Worm (Caenorhabditis elegans) whole organism, late embryonic: ENCODE data around the gene ctl-1.
"Not testable (repeated sequence)": the region's sequence is repeated elsewhere in the genome, so short reads cannot be mapped to it uniquely, and the experiment has no call there.

Experiments used
- C08G9.2 ChIP-seq: sonication (generic microtip); optimal IDR thresholded peaks from 2 replicates; lab custom pipeline; 2016; ENCODE audit warnings: mild to moderate bottlenecking, missing genetic modification characterization, moderate library complexity, missing compliant biosample characterization
- C38D4.7 ChIP-seq: fragments of 200-800 bp; sonication (Bioruptor generic); optimal IDR thresholded peaks from 2 replicates; lab custom pipeline; 2018; ENCODE audit warnings: mild to moderate bottlenecking, missing genetic modification characterization, moderate library complexity, missing compliant biosample characterization
- K02D7.2 ChIP-seq: sonication (generic microtip); optimal IDR thresholded peaks from 2 replicates; lab custom pipeline; 2017; ENCODE audit warnings: mild to moderate bottlenecking, missing genetic modification characterization, missing compliant biosample characterization
- Y22D7AL.16 ChIP-seq: sonication (generic microtip); optimal IDR thresholded peaks from 2 replicates; lab custom pipeline; 2016; ENCODE audit warnings: missing genetic modification characterization, missing compliant biosample characterization
- ama-1 ChIP-seq: fragments of 150-350 bp; optimal IDR thresholded peaks from 2 replicates; lab custom pipeline; 2014
- ceh-14 ChIP-seq: sonication (generic microtip); optimal IDR thresholded peaks from 2 replicates; lab custom pipeline; 2016; ENCODE audit warnings: missing genotype, missing genetic modification characterization, missing compliant biosample characterization
- ceh-2 ChIP-seq: sonication (generic microtip); optimal IDR thresholded peaks from 2 replicates; lab custom pipeline; 2016; ENCODE audit warnings: missing genotype, missing genetic modification characterization, missing compliant biosample characterization
- ceh-22 ChIP-seq: sonication (generic microtip); optimal IDR thresholded peaks from 2 replicates; lab custom pipeline; 2017; ENCODE audit warnings: missing biosample characterization, missing genetic modification characterization
- ceh-24 ChIP-seq: sonication (generic microtip); optimal IDR thresholded peaks from 2 replicates; lab custom pipeline; 2016; ENCODE audit warnings: mild to moderate bottlenecking, missing genetic modification characterization, missing compliant biosample characterization
- ceh-31 ChIP-seq: sonication (generic microtip); optimal IDR thresholded peaks from 2 replicates; lab custom pipeline; 2016; ENCODE audit warnings: missing genetic modification characterization, missing compliant biosample characterization
- ceh-45 ChIP-seq: fragments of 200-800 bp; sonication (Bioruptor generic); IDR thresholded peaks from 2 replicates; pipeline ENCODE4 v1.3.6; 2022; ENCODE audit warnings: missing genetic modification reagents, missing genetic modification characterization, missing compliant biosample characterization
- ceh-48 ChIP-seq: sonication (generic microtip); optimal IDR thresholded peaks from 2 replicates; lab custom pipeline; 2016; ENCODE audit warnings: missing genetic modification characterization, inconsistent platforms, missing compliant biosample characterization
- ceh-6 ChIP-seq: fragments of 200-800 bp; sonication (Bioruptor generic); optimal IDR thresholded peaks from 2 replicates; lab custom pipeline; 2018; ENCODE audit warnings: mild to moderate bottlenecking, missing genetic modification characterization, missing compliant biosample characterization
- ceh-9 ChIP-seq: sonication (generic microtip); optimal IDR thresholded peaks from 2 replicates; lab custom pipeline; 2016; ENCODE audit warnings: mild to moderate bottlenecking, missing genetic modification characterization, inconsistent platforms, missing compliant biosample characterization
- ets-4 ChIP-seq: sonication (generic microtip); optimal IDR thresholded peaks from 2 replicates; lab custom pipeline; 2016; ENCODE audit warnings: missing genetic modification characterization, missing compliant biosample characterization
- fax-1 ChIP-seq: sonication (generic microtip); optimal IDR thresholded peaks from 2 replicates; lab custom pipeline; 2016; ENCODE audit warnings: missing genotype, missing genetic modification characterization, missing compliant biosample characterization
- fkh-10 ChIP-seq: fragments of 150-350 bp; optimal IDR thresholded peaks from 2 replicates; lab custom pipeline; 2014; ENCODE audit warnings: missing biosample characterization, missing genetic modification reagents, missing genetic modification characterization
- fkh-6 ChIP-seq: sonication (generic microtip); optimal IDR thresholded peaks from 2 replicates; lab custom pipeline; 2016; ENCODE audit warnings: missing genetic modification characterization, missing compliant biosample characterization
- gmeb-2 ChIP-seq: sonication (generic microtip); optimal IDR thresholded peaks from 2 replicates; lab custom pipeline; 2016; ENCODE audit warnings: missing genetic modification characterization, inconsistent platforms, missing compliant biosample characterization
- hlh-13 ChIP-seq: fragments of 200-800 bp; sonication (Bioruptor generic); optimal IDR thresholded peaks from 2 replicates; lab custom pipeline; 2018; ENCODE audit warnings: mild to moderate bottlenecking, missing genetic modification characterization, missing compliant biosample characterization
- hlh-30 ChIP-seq: sonication (generic microtip); optimal IDR thresholded peaks from 2 replicates; lab custom pipeline; 2017; ENCODE audit warnings: antibody characterized with exemption, missing genetic modification characterization, missing compliant biosample characterization; ENCODE audit not compliant: insufficient read depth
- mec-3 ChIP-seq: sonication (generic microtip); optimal IDR thresholded peaks from 2 replicates; lab custom pipeline; 2016; ENCODE audit warnings: borderline replicate concordance, missing genetic modification characterization, missing compliant biosample characterization
- nfya-1 ChIP-seq: sonication (generic microtip); optimal IDR thresholded peaks from 2 replicates; lab custom pipeline; 2017; ENCODE audit warnings: missing genetic modification characterization, mild to moderate bottlenecking, missing compliant biosample characterization, antibody characterized with exemption, moderate library complexity
- nhr-11 ChIP-seq: fragments of 150-350 bp; optimal IDR thresholded peaks from 2 replicates; lab custom pipeline; 2014; ENCODE audit warnings: missing biosample characterization, missing genetic modification characterization
- nhr-232 ChIP-seq: sonication (generic microtip); optimal IDR thresholded peaks from 2 replicates; lab custom pipeline; 2016; ENCODE audit warnings: missing genetic modification characterization, missing compliant biosample characterization
- npax-4 ChIP-seq: sonication (generic microtip); optimal IDR thresholded peaks from 2 replicates; lab custom pipeline; 2016; ENCODE audit warnings: missing genetic modification characterization, missing compliant biosample characterization
- odd-2 ChIP-seq: sonication (generic microtip); optimal IDR thresholded peaks from 2 replicates; lab custom pipeline; 2017; ENCODE audit warnings: antibody characterized with exemption, mild to moderate bottlenecking, missing genetic modification characterization, missing compliant biosample characterization
- pag-3 ChIP-seq: sonication (generic microtip); optimal IDR thresholded peaks from 2 replicates; lab custom pipeline; 2016; ENCODE audit warnings: missing compliant biosample characterization, missing genetic modification characterization, borderline replicate concordance
- pat-9 ChIP-seq: fragments of 200-800 bp; sonication (Bioruptor generic); optimal IDR thresholded peaks from 2 replicates; lab custom pipeline; 2018; ENCODE audit warnings: mild to moderate bottlenecking, missing genetic modification characterization, moderate library complexity, missing compliant biosample characterization
- pros-1 ChIP-seq: fragments of 150-350 bp; optimal IDR thresholded peaks from 2 replicates; lab custom pipeline; 2014; ENCODE audit warnings: missing biosample characterization, missing genetic modification reagents, missing genetic modification characterization
- ref-2 ChIP-seq: sonication (generic microtip); optimal IDR thresholded peaks from 2 replicates; lab custom pipeline; 2016; ENCODE audit warnings: missing genetic modification characterization, missing compliant biosample characterization
- sox-2 ChIP-seq: fragments of 200-800 bp; sonication (Bioruptor generic); IDR thresholded peaks from 2 replicates; pipeline ENCODE4 v1.3.6; 2022; ENCODE audit warnings: missing genetic modification reagents, missing genetic modification characterization, missing compliant biosample characterization
- syd-9 ChIP-seq: sonication (generic microtip); optimal IDR thresholded peaks from 2 replicates; lab custom pipeline; 2016; ENCODE audit warnings: mild to moderate bottlenecking, missing genetic modification characterization, moderate library complexity, missing compliant biosample characterization
- tbx-2 ChIP-seq: sonication (generic microtip); optimal IDR thresholded peaks from 2 replicates; lab custom pipeline; 2016; ENCODE audit warnings: missing genetic modification characterization, missing compliant biosample characterization
- tbx-7 ChIP-seq: sonication (generic microtip); optimal IDR thresholded peaks from 2 replicates; lab custom pipeline; 2016; ENCODE audit warnings: missing genotype, missing genetic modification characterization, missing compliant biosample characterization
- ttx-3 ChIP-seq: sonication (generic microtip); optimal IDR thresholded peaks from 2 replicates; lab custom pipeline; 2016; ENCODE audit warnings: missing genetic modification reagents, missing genetic modification characterization, missing compliant biosample characterization
- unc-42 ChIP-seq: sonication (generic microtip); optimal IDR thresholded peaks from 2 replicates; lab custom pipeline; 2016; ENCODE audit warnings: missing genotype, missing genetic modification characterization, missing compliant biosample characterization
- zip-5 ChIP-seq: sonication (generic microtip); optimal IDR thresholded peaks from 2 replicates; lab custom pipeline; 2016; ENCODE audit warnings: missing genetic modification characterization, missing compliant biosample characterization
- ztf-16 ChIP-seq: sonication (generic microtip); optimal IDR thresholded peaks from 2 replicates; lab custom pipeline; 2017; ENCODE audit warnings: missing genetic modification characterization, missing compliant biosample characterization

The ctl-1 gene

ce11 chrII:14349356-14349923 is 43.4 kb upstream of the ctl-1 start, which contains the start of the genes Y54G11A.17, lin-7 and elof-1 (continued):
- no peak for TF ChIP-seq fkh-10 (GFP tag; lab: Kevin White, UChicago)
- peak; percentile 8 for TF ChIP-seq ttx-3 (tag; lab: Kevin White, UChicago)
- no peak for TF ChIP-seq pat-9 (tag; lab: Kevin White, UChicago)
- peak; percentile 19 for TF ChIP-seq ets-4 (tag; lab: Kevin White, UChicago)
- no peak for TF ChIP-seq ztf-16 (tag; lab: Kevin White, UChicago)
- TF ChIP-seq fkh-6 (tag; lab: Kevin White, UChicago): no peak
- TF ChIP-seq nhr-232 (tag; lab: Kevin White, UChicago): no peak
- no peak for TF ChIP-seq ama-1
- TF ChIP-seq ceh-24 (tag; lab: Kevin White, UChicago): no peak
- no peak for TF ChIP-seq pros-1 (tag; lab: Kevin White, UChicago)
- TF ChIP-seq tbx-7: no peak
- TF ChIP-seq ceh-2 (tag; lab: Kevin White, UChicago): peak; percentile 31
- TF ChIP-seq gmeb-2 (tag; lab: Kevin White, UChicago): no peak
- no peak for TF ChIP-seq ceh-9 (tag; lab: Kevin White, UChicago)
- TF ChIP-seq unc-42 (tag; lab: Kevin White, UChicago): peak; percentile 78
- TF ChIP-seq ceh-22: no peak
- TF ChIP-seq Y22D7AL.16 (tag; lab: Kevin White, UChicago): peak; percentile 32
- TF ChIP-seq syd-9: no peak
- no peak for TF ChIP-seq K02D7.2 (tag; lab: Kevin White, UChicago)
- no peak for TF ChIP-seq hlh-13 (GFP tag; lab: Kevin White, UChicago)
- TF ChIP-seq nhr-11: no peak
- no peak for TF ChIP-seq odd-2 (tag; lab: Kevin White, UChicago)
- peak; percentile 88 for TF ChIP-seq ceh-31 (tag; lab: Kevin White, UChicago)
- TF ChIP-seq zip-5 (tag; lab: Kevin White, UChicago): no peak
- no peak for TF ChIP-seq sox-2 (GFP tag; lab: Robert Waterston, UW)
- TF ChIP-seq ceh-48 (tag; lab: Kevin White, UChicago): peak; percentile 60
- TF ChIP-seq ceh-45 (GFP tag; lab: Robert Waterston, UW): no peak
- no peak for TF ChIP-seq ref-2 (tag; lab: Kevin White, UChicago)
- no peak for TF ChIP-seq pag-3
- no peak for TF ChIP-seq ceh-6
- no peak for TF ChIP-seq mec-3 (tag; lab: Kevin White, UChicago)
- TF ChIP-seq C38D4.7 (GFP tag; lab: Kevin White, UChicago): no peak

ce11 chrII:14346243-14346642 is 40.2 kb upstream of the ctl-1 start, which contains the start of gene Y54G11A.9:
TSS of gene Y54G11A.9 (minus strand) at chrII:14346438.
- peak; percentile 71 for TF ChIP-seq ceh-31 (tag; lab: Kevin White, UChicago)
- peak; percentile 23 for TF ChIP-seq tbx-2 (tag; lab: Kevin White, UChicago)
- TF ChIP-seq C08G9.2: peak; percentile 42

- not testable (repeated sequence) for TF ChIP-seq fax-1 (tag; lab: Kevin White, UChicago); hlh-13 (GFP tag; lab: Kevin White, UChicago); nfya-1 (tag; lab: Kevin White, UChicago)
Observed at ce11 chrII:14344166-14344565, 38.1 kb upstream of the ctl-1 start, which contains the start of gene ddl-3. TSS of gene ddl-3 (minus strand) at chrII:14344454.

ce11 chrII:14321225-14321624 is 15.2 kb upstream of the ctl-1 start:
- no peak for TF ChIP-seq npax-4 (tag; lab: Kevin White, UChicago)
- TF ChIP-seq unc-42 (tag; lab: Kevin White, UChicago): peak; percentile 10
- TF ChIP-seq pag-3: no peak
- peak; percentile 83 for TF ChIP-seq ceh-14 (tag; lab: Kevin White, UChicago)
- TF ChIP-seq Y22D7AL.16 (tag; lab: Kevin White, UChicago): no peak
- TF ChIP-seq ztf-16 (tag; lab: Kevin White, UChicago): no peak
- TF ChIP-seq hlh-30: no peak
- TF ChIP-seq ceh-48 (tag; lab: Kevin White, UChicago): no peak
